Worm (Caenorhabditis elegans) whole organism, young adult: ENCODE measurements around the gene F13E9.5.

Experiments
- F57C9.4 ChIP-seq: sonication (generic microtip); optimal IDR thresholded peaks from 2 replicates; lab custom pipeline; 2017; ENCODE audit warnings: mild to moderate bottlenecking, missing genetic modification characterization, missing compliant biosample characterization
- egrh-3 ChIP-seq: fragments of 200-800 bp; sonication (Bioruptor generic); IDR thresholded peaks from 2 replicates; pipeline ENCODE4 v1.3.6; 2022; ENCODE audit warnings: missing genetic modification reagents, missing genetic modification characterization, missing compliant biosample characterization
- gei-17 ChIP-seq: fragments of 200-800 bp; sonication (Bioruptor generic); optimal IDR thresholded peaks from 2 replicates; lab custom pipeline; 2018; ENCODE audit warnings: mild to moderate bottlenecking, missing genetic modification characterization, missing compliant biosample characterization
- mxl-1 ChIP-seq: sonication (generic microtip); optimal IDR thresholded peaks from 2 replicates; lab custom pipeline; 2016; ENCODE audit warnings: missing genetic modification characterization, missing compliant biosample characterization

DNA sequence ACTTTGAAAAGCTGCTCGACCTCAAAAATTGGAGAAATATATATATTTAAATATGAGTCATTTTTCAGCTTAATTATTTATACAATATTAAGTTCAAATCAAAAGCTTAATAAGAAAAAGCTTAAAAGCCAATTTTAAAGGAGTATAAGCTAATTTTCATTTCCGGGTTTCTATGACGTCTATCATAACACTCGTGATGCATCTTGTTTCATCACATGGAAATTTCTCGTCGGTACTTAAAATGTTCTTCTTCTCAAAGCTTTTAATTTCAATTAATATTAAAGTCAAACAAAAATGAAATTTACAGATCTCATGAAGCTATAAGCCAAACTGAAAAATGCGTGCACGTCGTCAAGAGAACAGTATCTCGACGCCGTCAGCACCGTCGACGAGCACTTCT, 35.6 kb upstream of the F13E9.5 start, which contains the start of gene rbr-2:
- TF ChIP-seq gei-17 (GFP tag; lab: Kevin White, UChicago) (no peak), F57C9.4 (tag; lab: Kevin White, UChicago) (no peak), mxl-1 (tag; lab: Kevin White, UChicago) (no peak), egrh-3 (GFP tag; lab: Robert Waterston, UW) (no peak)
